Fruit fly (Drosophila melanogaster) whole organism, embryonic: ENCODE data around the gene unk.

ENCODE experiments used
- Adf1 ChIP-seq: fragments of 200-800 bp; sonication (Bioruptor generic); IDR thresholded peaks from 2 replicates; pipeline ENCODE4 v1.3.6; 2022; ENCODE audit warnings: missing biosample characterization, missing genetic modification characterization
- Antp ChIP-seq: fragments of 200-800 bp; sonication (Bioruptor generic); optimal IDR thresholded peaks from 3 replicates; lab custom pipeline; 2016; ENCODE audit warnings: missing biosample characterization, missing genetic modification characterization
- Bdp1 ChIP-seq: fragments of 200-800 bp; sonication (Bioruptor generic); optimal IDR thresholded peaks from 3 replicates; lab custom pipeline; 2016; ENCODE audit warnings: missing biosample characterization, missing genetic modification characterization
- BtbVII ChIP-seq: fragments of 200-800 bp; sonication (Bioruptor generic); optimal IDR thresholded peaks from 3 replicates; lab custom pipeline; 2017; ENCODE audit warnings: missing biosample characterization, mild to moderate bottlenecking, missing genetic modification characterization
- CG10274 ChIP-seq: fragments of 200-800 bp; sonication (Bioruptor generic); optimal IDR thresholded peaks from 3 replicates; lab custom pipeline; 2017; ENCODE audit warnings: missing biosample characterization, mild to moderate bottlenecking, missing genetic modification characterization
- CG10654 ChIP-seq: fragments of 200-800 bp; sonication (Bioruptor generic); optimal IDR thresholded peaks from 2 replicates; lab custom pipeline; 2016; ENCODE audit warnings: missing biosample characterization, missing genetic modification characterization
- CG14050 ChIP-seq: fragments of 200-800 bp; sonication (Bioruptor generic); IDR thresholded peaks from 3 replicates; pipeline ENCODE4 v1.3.6; 2022; ENCODE audit warnings: missing biosample characterization, missing genetic modification characterization
- CG15269 ChIP-seq: fragments of 200-800 bp; sonication (Bioruptor generic); optimal IDR thresholded peaks from 2 replicates; lab custom pipeline; 2018; ENCODE audit warnings: missing biosample characterization, mild to moderate bottlenecking, missing genetic modification characterization, moderate library complexity
- CG15601 ChIP-seq: fragments of 200-800 bp; sonication (Bioruptor generic); optimal IDR thresholded peaks from 3 replicates; lab custom pipeline; 2019; ENCODE audit warnings: missing biosample characterization, mild to moderate bottlenecking, missing genetic modification characterization, moderate library complexity
- CG16815 ChIP-seq: fragments of 200-800 bp; sonication (Bioruptor generic); optimal IDR thresholded peaks from 3 replicates; lab custom pipeline; 2017; ENCODE audit warnings: missing biosample characterization, mild to moderate bottlenecking, missing genetic modification characterization
- CG17385 ChIP-seq: fragments of 200-800 bp; sonication (Bioruptor generic); optimal IDR thresholded peaks from 3 replicates; lab custom pipeline; 2018; ENCODE audit warnings: missing biosample characterization, mild to moderate bottlenecking, missing genetic modification characterization
- CG17802 ChIP-seq: fragments of 200-800 bp; sonication (Bioruptor generic); optimal IDR thresholded peaks from 2 replicates; lab custom pipeline; 2018; ENCODE audit warnings: missing biosample characterization, mild to moderate bottlenecking, missing genetic modification characterization, moderate library complexity
- CG17829 ChIP-seq: fragments of 200-800 bp; optimal IDR thresholded peaks from 2 replicates; lab custom pipeline; 2019; ENCODE audit warnings: missing biosample characterization, mild to moderate bottlenecking, missing genetic modification characterization, moderate library complexity
- CG18011 ChIP-seq: fragments of 200-800 bp; sonication (Bioruptor generic); optimal IDR thresholded peaks from 2 replicates; lab custom pipeline; 2017; ENCODE audit warnings: missing biosample characterization, missing genetic modification characterization, mild to moderate bottlenecking, moderate library complexity, missing genotype
- CG30403 ChIP-seq: fragments of 200-800 bp; sonication (Bioruptor generic); optimal IDR thresholded peaks from 3 replicates; lab custom pipeline; 2016; ENCODE audit warnings: missing biosample characterization, missing genetic modification characterization
- CG3163 ChIP-seq: fragments of 200-800 bp; sonication (Bioruptor generic); optimal IDR thresholded peaks from 3 replicates; lab custom pipeline; 2016; ENCODE audit warnings: missing biosample characterization, missing genetic modification characterization
- CG43689 ChIP-seq: fragments of 200-800 bp; sonication (Bioruptor generic); IDR thresholded peaks from 2 replicates; pipeline ENCODE4 v1.3.6; 2022; ENCODE audit warnings: missing biosample characterization, missing genetic modification characterization
- CG4730 ChIP-seq: fragments of 200-800 bp; sonication (Bioruptor generic); IDR thresholded peaks from 2 replicates; pipeline ENCODE4 v1.3.6; 2022; ENCODE audit warnings: missing biosample characterization, missing genetic modification characterization
- CG7786 ChIP-seq: fragments of 200-800 bp; sonication (Bioruptor generic); optimal IDR thresholded peaks from 2 replicates; lab custom pipeline; 2016; ENCODE audit warnings: missing biosample characterization, missing genetic modification characterization
- Doc3 ChIP-seq: fragments of 200-800 bp; sonication (Bioruptor generic); IDR thresholded peaks from 3 replicates; pipeline ENCODE4 v1.3.6; 2022; ENCODE audit warnings: missing biosample characterization, missing genetic modification characterization; ENCODE audit not compliant: partially characterized antibody
- Fer3 ChIP-seq: fragments of 200-800 bp; sonication (Bioruptor generic); optimal IDR thresholded peaks from 2 replicates; lab custom pipeline; 2018; ENCODE audit warnings: missing biosample characterization, mild to moderate bottlenecking, missing genetic modification characterization, moderate library complexity
- HLH3B ChIP-seq: fragments of 200-800 bp; sonication (Bioruptor generic); IDR thresholded peaks from 2 replicates; pipeline ENCODE4 v1.3.6; 2022; ENCODE audit warnings: missing biosample characterization, missing genetic modification characterization
- Hsf ChIP-seq: fragments of 200-800 bp; sonication (Bioruptor generic); optimal IDR thresholded peaks from 3 replicates; lab custom pipeline; 2016; ENCODE audit warnings: missing biosample characterization, missing genetic modification characterization
- NC2α ChIP-seq: fragments of 200-800 bp; sonication (Bioruptor generic); optimal IDR thresholded peaks from 2 replicates; lab custom pipeline; 2016; ENCODE audit warnings: missing biosample characterization, missing genetic modification characterization
- Nf-YC ChIP-seq: fragments of 200-800 bp; optimal IDR thresholded peaks from 3 replicates; lab custom pipeline; 2019; ENCODE audit warnings: missing biosample characterization, mild to moderate bottlenecking, missing genetic modification characterization, moderate library complexity
- Oaz ChIP-seq: fragments of 200-800 bp; sonication (Bioruptor generic); IDR thresholded peaks from 2 replicates; pipeline ENCODE4 v1.3.6; 2022; ENCODE audit warnings: missing biosample characterization, missing genetic modification characterization
- Tbp ChIP-seq: fragments of >200 bp; optimal IDR thresholded peaks from 2 replicates; lab custom pipeline; 2018; ENCODE audit warnings: missing biosample characterization, missing genetic modification characterization
- ase ChIP-seq: fragments of 200-800 bp; sonication (Bioruptor generic); IDR thresholded peaks from 3 replicates; pipeline ENCODE4 v1.3.6; 2022; ENCODE audit warnings: missing biosample characterization, missing genetic modification characterization
- bcd ChIP-seq: fragments of 200-800 bp; sonication (Bioruptor generic); optimal IDR thresholded peaks from 2 replicates; lab custom pipeline; 2017; ENCODE audit warnings: missing biosample characterization, mild to moderate bottlenecking, missing genetic modification characterization
- bowl ChIP-seq: fragments of 200-800 bp; sonication (Bioruptor generic); IDR thresholded peaks from 2 replicates; pipeline ENCODE4 v1.3.6; 2022; ENCODE audit warnings: missing biosample characterization, missing genetic modification characterization
- cad ChIP-seq: fragments of >200 bp; optimal IDR thresholded peaks from 2 replicates; lab custom pipeline; 2017; ENCODE audit warnings: missing biosample characterization, missing genetic modification characterization
- caup ChIP-seq: fragments of 200-800 bp; sonication (Bioruptor generic); optimal IDR thresholded peaks from 3 replicates; lab custom pipeline; 2017; ENCODE audit warnings: missing biosample characterization, mild to moderate bottlenecking, missing genetic modification characterization, moderate library complexity; ENCODE audit not compliant: severe bottlenecking
- dan ChIP-seq: fragments of 200-800 bp; sonication (Bioruptor generic); IDR thresholded peaks from 2 replicates; pipeline ENCODE4 v1.3.6; 2022; ENCODE audit warnings: missing biosample characterization, missing genetic modification characterization
- eyg ChIP-seq: fragments of 200-800 bp; sonication (Bioruptor generic); optimal IDR thresholded peaks from 3 replicates; lab custom pipeline; 2016; ENCODE audit warnings: missing biosample characterization, missing genetic modification characterization
- ftz-f1 ChIP-seq: fragments of 200-800 bp; sonication (Bioruptor generic); optimal IDR thresholded peaks from 2 replicates; lab custom pipeline; 2016; ENCODE audit warnings: missing biosample characterization, missing genetic modification characterization
- gce ChIP-seq: fragments of 200-800 bp; sonication (Bioruptor generic); IDR thresholded peaks from 3 replicates; pipeline ENCODE4 v1.3.6; 2022; ENCODE audit warnings: missing biosample characterization, missing genetic modification characterization
- grn ChIP-seq: fragments of 200-800 bp; sonication (Bioruptor generic); optimal IDR thresholded peaks from 3 replicates; lab custom pipeline; 2017; ENCODE audit warnings: missing biosample characterization, missing genetic modification characterization
- gsb-n ChIP-seq: fragments of 200-800 bp; sonication (Bioruptor generic); optimal IDR thresholded peaks from 3 replicates; lab custom pipeline; 2018; ENCODE audit warnings: missing biosample characterization, mild to moderate bottlenecking, missing genetic modification characterization
- maf-S ChIP-seq: fragments of 200-800 bp; sonication (Bioruptor generic); optimal IDR thresholded peaks from 2 replicates; lab custom pipeline; 2016; ENCODE audit warnings: missing biosample characterization, missing genetic modification characterization
- nmo ChIP-seq: fragments of 200-800 bp; sonication (Bioruptor generic); optimal IDR thresholded peaks from 2 replicates; lab custom pipeline; 2018; ENCODE audit warnings: missing biosample characterization, mild to moderate bottlenecking, missing genetic modification characterization, moderate library complexity
- run ChIP-seq: fragments of 200-800 bp; sonication (Bioruptor generic); optimal IDR thresholded peaks from 3 replicates; lab custom pipeline; 2018; ENCODE audit warnings: missing biosample characterization, mild to moderate bottlenecking, missing genetic modification characterization
- scrt ChIP-seq: fragments of 200-800 bp; sonication (Bioruptor generic); optimal IDR thresholded peaks from 2 replicates; lab custom pipeline; 2018; ENCODE audit warnings: missing biosample characterization, mild to moderate bottlenecking, missing genetic modification characterization, moderate library complexity
- sens-2 ChIP-seq: fragments of 200-800 bp; sonication (Bioruptor generic); IDR thresholded peaks from 2 replicates; pipeline ENCODE4 v1.3.6; 2022; ENCODE audit warnings: missing biosample characterization, missing genetic modification characterization
- slbo ChIP-seq: fragments of 200-800 bp; sonication (Bioruptor generic); IDR thresholded peaks from 2 replicates; pipeline ENCODE4 v1.3.6; 2022; ENCODE audit warnings: missing biosample characterization, missing genetic modification characterization
- so ChIP-seq: fragments of 200-800 bp; sonication (Bioruptor generic); IDR thresholded peaks from 3 replicates; pipeline ENCODE4 v1.3.6; 2022; ENCODE audit warnings: missing biosample characterization, missing genetic modification characterization
- sob ChIP-seq: fragments of 200-800 bp; sonication (Bioruptor generic); IDR thresholded peaks from 2 replicates; pipeline ENCODE4 v1.3.6; 2022; ENCODE audit warnings: missing biosample characterization, missing genetic modification characterization
- stwl ChIP-seq: fragments of 200-800 bp; sonication (Bioruptor generic); optimal IDR thresholded peaks from 3 replicates; lab custom pipeline; 2018; ENCODE audit warnings: missing biosample characterization, mild to moderate bottlenecking, missing genetic modification characterization, moderate library complexity
- tll ChIP-seq, 2 experiments: fragments of 200-800 bp in 1 of 2; fragments of >200 bp in 1 of 2; sonication (Bioruptor generic) in 1 of 2; optimal IDR thresholded peaks; 2 replicates each; lab custom pipeline; 2017 to 2019; ENCODE audit warnings: missing biosample characterization in 2 of 2, missing genetic modification characterization in 2 of 2, mild to moderate bottlenecking in 1 of 2, moderate library complexity in 1 of 2
- unc-4 ChIP-seq: fragments of 200-800 bp; sonication (Bioruptor generic); IDR thresholded peaks from 2 replicates; pipeline ENCODE4 v1.3.6; 2022; ENCODE audit warnings: missing biosample characterization, missing genetic modification characterization; ENCODE audit not compliant: partially characterized antibody
- vfl ChIP-seq: fragments of 200-800 bp; sonication (Bioruptor generic); optimal IDR thresholded peaks from 2 replicates; lab custom pipeline; 2016; ENCODE audit warnings: missing biosample characterization, missing genetic modification characterization
- wek ChIP-seq: fragments of 200-800 bp; sonication (Bioruptor generic); optimal IDR thresholded peaks from 3 replicates; lab custom pipeline; 2018; ENCODE audit warnings: missing biosample characterization, mild to moderate bottlenecking, missing genetic modification characterization, moderate library complexity
- yki ChIP-seq: fragments of >200 bp; optimal IDR thresholded peaks from 3 replicates; lab custom pipeline; 2018
- zfh2 ChIP-seq: fragments of 200-800 bp; sonication (Bioruptor generic); optimal IDR thresholded peaks from 2 replicates; lab custom pipeline; 2016; ENCODE audit warnings: missing biosample characterization, missing genetic modification characterization

Gene unk

DNA sequence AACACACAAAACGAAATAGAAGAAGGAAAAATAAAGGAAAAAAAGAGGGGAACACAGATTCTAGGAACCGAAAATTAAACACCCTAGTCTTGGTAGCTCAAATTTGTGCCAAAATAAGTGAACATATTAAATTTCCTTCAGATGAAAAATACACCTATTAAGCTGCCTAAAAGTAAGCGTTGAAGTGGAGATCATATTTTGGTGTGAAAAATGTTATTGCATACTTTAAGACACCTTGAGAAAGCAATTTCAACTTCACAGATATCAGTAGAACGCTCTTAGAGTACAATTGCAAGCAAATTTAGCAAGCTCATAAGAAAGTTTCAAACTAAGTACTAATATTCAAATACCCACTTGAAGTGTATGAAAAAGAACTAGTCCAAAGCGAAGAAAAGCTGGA is 46.9 kb downstream of the unk start:
- no peak for TF ChIP-seq gsb-n
- TF ChIP-seq vfl (GFP tag; lab: Kevin White, UChicago): no peak
- no peak for TF ChIP-seq caup (GFP tag; lab: Kevin White, UChicago)
- TF ChIP-seq Nf-YC (tag; lab: Kevin White, UChicago): peak; percentile 12
- peak; percentile 33 for TF ChIP-seq CG15269 (tag; lab: Kevin White, UChicago)
- TF ChIP-seq CG30403 (GFP tag; lab: Kevin White, UChicago): peak; percentile 8
- no peak for TF ChIP-seq Doc3 (GFP tag; lab: Robert Waterston, UW)
- TF ChIP-seq Tbp (GFP tag; lab: Kevin White, UChicago): no peak
- TF ChIP-seq unc-4: no peak
- no peak for TF ChIP-seq CG43689 (GFP tag; lab: Robert Waterston, UW)
- no peak for TF ChIP-seq CG10654 (GFP tag; lab: Kevin White, UChicago)
- TF ChIP-seq so (GFP tag; lab: Robert Waterston, UW): no peak
- TF ChIP-seq maf-S (GFP tag; lab: Kevin White, UChicago): no peak
- no peak for TF ChIP-seq CG17385 (GFP tag; lab: Kevin White, UChicago)
- TF ChIP-seq slbo: peak; percentile 30; the same call in 1 of the 2 replicates
- TF ChIP-seq tll (GFP tag; optimal IDR thresholded peaks at IDR 0.05; lab: Kevin White, UChicago): no peak
- peak; percentile 2 for TF ChIP-seq zfh2 (GFP tag; lab: Kevin White, UChicago)
- no peak for TF ChIP-seq Hsf (GFP tag; lab: Kevin White, UChicago)
- TF ChIP-seq grn (GFP tag; lab: Kevin White, UChicago): no peak
- no peak for TF ChIP-seq bowl
- TF ChIP-seq Antp (GFP tag; lab: Kevin White, UChicago): no peak
- no peak for TF ChIP-seq stwl (tag; lab: Kevin White, UChicago)
- TF ChIP-seq sens-2 (GFP tag; lab: Robert Waterston, UW): no peak
- TF ChIP-seq sob: no peak
- no peak for TF ChIP-seq ftz-f1 (GFP tag; lab: Kevin White, UChicago)
- TF ChIP-seq CG4730 (GFP tag; lab: Robert Waterston, UW): no peak
- no peak for TF ChIP-seq CG16815 (GFP tag; lab: Kevin White, UChicago)
- peak; percentile 6 for TF ChIP-seq scrt
- TF ChIP-seq CG17802 (tag; lab: Kevin White, UChicago): no peak
- no peak for TF ChIP-seq HLH3B
- no peak for TF ChIP-seq gce (GFP tag; lab: Robert Waterston, UW)
- peak; percentile 30 for TF ChIP-seq bcd (GFP tag; lab: Kevin White, UChicago)
- no peak for TF ChIP-seq CG10274
- peak; percentile 41 for TF ChIP-seq Fer3 (tag; lab: Kevin White, UChicago)
- TF ChIP-seq dan (GFP tag; lab: Robert Waterston, UW): no peak
- TF ChIP-seq BtbVII (GFP tag; lab: Kevin White, UChicago): peak; percentile 43
- TF ChIP-seq CG17829 (tag; lab: Kevin White, UChicago): no peak
- TF ChIP-seq CG7786 (GFP tag; lab: Kevin White, UChicago): no peak
- no peak for TF ChIP-seq NC2α (GFP tag; lab: Kevin White, UChicago)
- TF ChIP-seq Adf1: no peak
- no peak for TF ChIP-seq cad
- TF ChIP-seq CG14050 (GFP tag; lab: Robert Waterston, UW): no peak
- no peak for TF ChIP-seq wek (GFP tag; lab: Kevin White, UChicago)
- no peak for TF ChIP-seq CG18011 (GFP tag; lab: Kevin White, UChicago)
- no peak for TF ChIP-seq eyg
- TF ChIP-seq run (tag; lab: Kevin White, UChicago): no peak
- no peak for TF ChIP-seq CG15601
- TF ChIP-seq CG3163 (GFP tag; lab: Kevin White, UChicago): no peak
- TF ChIP-seq ase (GFP tag; lab: Robert Waterston, UW): no peak
- TF ChIP-seq Oaz (GFP tag; lab: Robert Waterston, UW): no peak
- no peak for TF ChIP-seq Bdp1
- TF ChIP-seq yki (lab: Kevin White, UChicago): no peak
- TF ChIP-seq nmo (GFP tag; lab: Kevin White, UChicago): peak; percentile 19
